Fruit fly (Drosophila melanogaster): ENCODE data around the gene CG4133.

DNA sequence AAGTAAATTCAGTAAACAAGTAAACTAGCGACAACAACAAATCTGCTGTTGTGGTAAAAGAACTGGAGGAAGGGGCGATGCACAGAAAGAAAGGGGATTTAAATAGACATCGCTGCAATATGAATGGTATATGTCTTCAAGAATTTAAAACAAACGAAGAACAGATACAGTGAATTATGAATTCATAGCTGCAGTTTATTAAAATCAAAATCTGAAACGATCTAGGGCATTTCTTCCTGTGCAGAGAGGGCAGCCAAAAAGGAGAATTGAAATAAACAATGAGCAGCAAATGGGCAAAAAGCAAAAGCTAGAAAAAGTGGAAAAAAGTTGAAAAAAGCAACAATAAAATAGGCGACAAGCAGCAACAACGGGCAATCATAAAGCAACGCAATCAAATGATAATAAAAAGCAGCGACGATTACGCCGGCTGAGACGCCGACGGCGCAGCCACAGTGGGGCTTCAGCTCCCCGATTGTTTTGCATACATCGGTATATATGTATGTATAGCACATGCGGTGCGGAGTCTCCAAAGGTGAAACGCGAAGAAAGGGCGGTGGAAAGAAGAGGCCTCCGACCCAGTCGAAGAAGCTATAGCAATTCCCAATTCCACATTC is 13.5 kb downstream of the CG4133 start:
- TF ChIP-seq Sin3A (optimal IDR thresholded peaks at IDR 0.05) (no peak), h (optimal IDR thresholded peaks at IDR 0.05) (no peak), psq (optimal IDR thresholded peaks at IDR 0.05) (no peak), ttk (optimal IDR thresholded peaks at IDR 0.05) (no peak), insv (optimal IDR thresholded peaks at IDR 0.05) (no peak)
